Worm (Caenorhabditis elegans) whole organism, mixed stage, embryonic: ENCODE measurements around the gene ins-3.

ENCODE experiments used
- M03D4.4 ChIP-seq: sonication (generic microtip); optimal IDR thresholded peaks from 2 replicates; lab custom pipeline; 2017; ENCODE audit warnings: mild to moderate bottlenecking, missing genetic modification characterization, missing compliant biosample characterization
- blmp-1 ChIP-seq: fragments of 150-350 bp; optimal IDR thresholded peaks from 2 replicates; lab custom pipeline; 2014; ENCODE audit warnings: missing biosample characterization, missing genetic modification characterization
- ceh-43 ChIP-seq: fragments of 200-800 bp; sonication (Bioruptor generic); optimal IDR thresholded peaks from 2 replicates; lab custom pipeline; 2018; ENCODE audit warnings: mild to moderate bottlenecking, missing genetic modification characterization, moderate library complexity, missing compliant biosample characterization
- ceh-83 ChIP-seq: fragments of 200-800 bp; sonication (Bioruptor generic); optimal IDR thresholded peaks from 2 replicates; lab custom pipeline; 2018; ENCODE audit warnings: mild to moderate bottlenecking, missing genetic modification characterization, missing compliant biosample characterization
- ces-1 ChIP-seq: fragments of 150-350 bp; optimal IDR thresholded peaks from 2 replicates; lab custom pipeline; 2014; ENCODE audit warnings: missing biosample characterization, missing genetic modification reagents, missing genetic modification characterization
- cnd-1 ChIP-seq: fragments of 200-800 bp; sonication (Bioruptor generic); optimal IDR thresholded peaks from 2 replicates; lab custom pipeline; 2018; ENCODE audit warnings: mild to moderate bottlenecking, missing genetic modification characterization, missing compliant biosample characterization
- drap-1 ChIP-seq: fragments of 200-800 bp; sonication (Bioruptor generic); optimal IDR thresholded peaks from 3 replicates; lab custom pipeline; 2018; ENCODE audit warnings: mild to moderate bottlenecking, missing genetic modification characterization, missing compliant biosample characterization
- elt-1 ChIP-seq: sonication (generic microtip); optimal IDR thresholded peaks from 2 replicates; lab custom pipeline; 2017; ENCODE audit warnings: missing genetic modification characterization, mild to moderate bottlenecking, missing compliant biosample characterization, antibody characterized with exemption, moderate library complexity, borderline replicate concordance; ENCODE audit not compliant: insufficient read depth
- elt-3 ChIP-seq: fragments of 150-350 bp; optimal IDR thresholded peaks from 2 replicates; lab custom pipeline; 2014; ENCODE audit warnings: missing biosample characterization, missing genetic modification characterization
- flh-1 ChIP-seq: fragments of 200-800 bp; sonication (Bioruptor generic); optimal IDR thresholded peaks from 2 replicates; lab custom pipeline; 2018; ENCODE audit warnings: mild to moderate bottlenecking, missing genetic modification characterization, moderate library complexity, missing compliant biosample characterization
- ham-2 ChIP-seq: fragments of 200-800 bp; sonication (Bioruptor generic); optimal IDR thresholded peaks from 2 replicates; lab custom pipeline; 2018; ENCODE audit warnings: mild to moderate bottlenecking, missing genetic modification characterization, missing compliant biosample characterization
- hlh-1 ChIP-seq: fragments of 150-350 bp; optimal IDR thresholded peaks from 2 replicates; lab custom pipeline; 2014; ENCODE audit warnings: missing biosample characterization, missing genetic modification reagents, missing genetic modification characterization
- lin-13 ChIP-seq: fragments of 150-350 bp; optimal IDR thresholded peaks from 2 replicates; lab custom pipeline; 2014; ENCODE audit warnings: missing biosample characterization, missing genetic modification characterization
- lin-32 ChIP-seq: fragments of 200-800 bp; sonication (Bioruptor generic); optimal IDR thresholded peaks from 2 replicates; lab custom pipeline; 2018; ENCODE audit warnings: mild to moderate bottlenecking, missing genetic modification characterization, missing compliant biosample characterization
- lsy-2 ChIP-seq: fragments of 150-350 bp; optimal IDR thresholded peaks from 2 replicates; lab custom pipeline; 2014; ENCODE audit warnings: missing biosample characterization, missing genetic modification characterization
- mep-1 ChIP-seq: fragments of 150-350 bp; optimal IDR thresholded peaks from 2 replicates; lab custom pipeline; 2017; ENCODE audit warnings: missing biosample characterization, missing genetic modification reagents, missing genetic modification characterization, inconsistent platforms
- mls-2 ChIP-seq: sonication (generic microtip); optimal IDR thresholded peaks from 2 replicates; lab custom pipeline; 2016; ENCODE audit warnings: mild to moderate bottlenecking, missing genetic modification characterization, moderate library complexity, missing compliant biosample characterization
- nhr-12 ChIP-seq: fragments of 150-350 bp; optimal IDR thresholded peaks from 2 replicates; lab custom pipeline; 2014; ENCODE audit warnings: missing biosample characterization, missing genetic modification characterization
- nhr-2 ChIP-seq: fragments of 150-350 bp; optimal IDR thresholded peaks from 2 replicates; lab custom pipeline; 2014; ENCODE audit warnings: missing biosample characterization, missing genetic modification characterization
- nhr-237 ChIP-seq: fragments of 150-350 bp; optimal IDR thresholded peaks from 2 replicates; lab custom pipeline; 2014; ENCODE audit warnings: missing biosample characterization, missing genetic modification characterization
- nhr-76 ChIP-seq: sonication (generic microtip); optimal IDR thresholded peaks from 2 replicates; lab custom pipeline; 2017; ENCODE audit warnings: missing biosample characterization, missing genetic modification characterization
- pha-4 ChIP-seq: fragments of 150-350 bp; optimal IDR thresholded peaks from 2 replicates; lab custom pipeline; 2018; ENCODE audit warnings: missing biosample characterization, missing genetic modification reagents, missing genetic modification characterization
- sem-2 ChIP-seq: fragments of 200-800 bp; sonication (Bioruptor generic); optimal IDR thresholded peaks from 2 replicates; lab custom pipeline; 2018; ENCODE audit warnings: mild to moderate bottlenecking, missing genetic modification characterization, missing compliant biosample characterization
- snpc-4 ChIP-seq: fragments of 150-350 bp; optimal IDR thresholded peaks from 2 replicates; lab custom pipeline; 2014; ENCODE audit warnings: missing biosample characterization, missing genetic modification characterization
- sptf-1 ChIP-seq: sonication (generic microtip); optimal IDR thresholded peaks from 2 replicates; lab custom pipeline; 2017; ENCODE audit warnings: mild to moderate bottlenecking, missing genetic modification characterization, moderate library complexity, missing compliant biosample characterization
- tbx-8 ChIP-seq: fragments of 200-800 bp; sonication (Bioruptor generic); optimal IDR thresholded peaks from 2 replicates; lab custom pipeline; 2018; ENCODE audit warnings: mild to moderate bottlenecking, missing genetic modification characterization, moderate library complexity, missing compliant biosample characterization
- unc-120 ChIP-seq: sonication (generic microtip); optimal IDR thresholded peaks from 2 replicates; lab custom pipeline; 2017; ENCODE audit warnings: missing genetic modification characterization, missing compliant biosample characterization; ENCODE audit not compliant: poor library complexity, severe bottlenecking
- unc-39 ChIP-seq: fragments of 150-350 bp; optimal IDR thresholded peaks from 2 replicates; lab custom pipeline; 2014; ENCODE audit warnings: missing biosample characterization, missing genetic modification characterization
- unc-62 ChIP-seq: fragments of 150-350 bp; optimal IDR thresholded peaks from 2 replicates; lab custom pipeline; 2014; ENCODE audit warnings: missing biosample characterization, missing genetic modification reagents, missing genetic modification characterization
- zip-8 ChIP-seq: fragments of 150-350 bp; optimal IDR thresholded peaks from 2 replicates; lab custom pipeline; 2014; ENCODE audit warnings: missing biosample characterization, missing genetic modification characterization
- ztf-11 ChIP-seq: fragments of 150-350 bp; optimal IDR thresholded peaks from 2 replicates; lab custom pipeline; 2014; ENCODE audit warnings: missing biosample characterization, missing genetic modification characterization

The ins-3 gene

DNA sequence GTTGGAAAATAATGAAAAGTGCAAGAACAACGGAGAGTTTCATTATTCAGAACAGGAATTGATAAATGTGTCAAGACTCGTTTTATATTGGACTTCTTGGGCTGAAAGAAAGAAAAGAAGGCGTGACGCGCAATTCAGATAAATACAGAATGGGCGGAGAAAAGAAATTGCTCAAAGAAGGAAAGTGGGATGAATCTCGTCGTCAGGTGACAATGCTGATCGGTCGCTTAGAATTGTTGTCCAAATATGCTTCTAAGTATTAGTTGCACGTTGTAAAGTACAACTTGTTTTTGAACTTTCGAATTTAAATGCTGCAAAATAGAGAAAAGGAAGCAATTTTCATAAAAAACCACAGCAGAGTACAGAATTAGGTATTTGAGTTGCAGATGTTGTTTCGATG lies at the start of gene ins-3:
Gene ins-3, minus strand, starts transcription at position 101 of the 400 bp plus-strand sequence.
- no peak for TF ChIP-seq hlh-1 (tag; lab: Kevin White, UChicago)
- TF ChIP-seq nhr-2 = no peak
- TF ChIP-seq unc-62 (GFP tag; lab: Kevin White, UChicago) = no peak
- TF ChIP-seq ham-2 (GFP tag; lab: Kevin White, UChicago) = no peak
- no peak for TF ChIP-seq ceh-43
- TF ChIP-seq snpc-4 (tag; lab: Kevin White, UChicago) = no peak
- no peak for TF ChIP-seq elt-3 (tag; lab: Kevin White, UChicago)
- TF ChIP-seq sptf-1 (tag; lab: Kevin White, UChicago) = no peak
- TF ChIP-seq ceh-83 (GFP tag; lab: Kevin White, UChicago) = no peak
- TF ChIP-seq nhr-237 (tag; lab: Kevin White, UChicago) = no peak
- TF ChIP-seq lin-13 = no peak

DNA sequence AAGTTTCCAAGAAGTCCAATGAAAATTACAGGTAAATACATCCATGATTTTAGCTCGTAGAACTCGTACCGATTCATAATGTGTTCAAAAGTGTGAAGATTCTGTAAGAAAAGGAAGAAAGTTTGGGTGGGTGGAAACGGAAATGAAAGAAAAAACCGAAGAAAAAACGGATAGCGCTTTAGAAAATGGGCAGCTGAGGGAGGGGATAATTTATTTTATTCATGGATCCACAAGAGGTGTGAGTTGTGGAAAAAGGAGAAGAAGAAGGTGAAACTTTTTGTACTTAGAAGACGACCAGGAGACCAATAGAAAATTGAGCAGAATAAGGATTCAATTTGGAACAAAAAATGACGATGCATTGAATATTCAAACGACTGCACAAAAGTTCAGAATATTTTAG lies 40.5 kb upstream of the ins-3 start, which contains the start of gene frpr-16:
Gene frpr-16, minus strand, starts transcription at position 101 of the 400 bp plus-strand sequence.
- no peak for TF ChIP-seq ces-1
- TF ChIP-seq hlh-1 (tag; lab: Kevin White, UChicago) = no peak

DNA sequence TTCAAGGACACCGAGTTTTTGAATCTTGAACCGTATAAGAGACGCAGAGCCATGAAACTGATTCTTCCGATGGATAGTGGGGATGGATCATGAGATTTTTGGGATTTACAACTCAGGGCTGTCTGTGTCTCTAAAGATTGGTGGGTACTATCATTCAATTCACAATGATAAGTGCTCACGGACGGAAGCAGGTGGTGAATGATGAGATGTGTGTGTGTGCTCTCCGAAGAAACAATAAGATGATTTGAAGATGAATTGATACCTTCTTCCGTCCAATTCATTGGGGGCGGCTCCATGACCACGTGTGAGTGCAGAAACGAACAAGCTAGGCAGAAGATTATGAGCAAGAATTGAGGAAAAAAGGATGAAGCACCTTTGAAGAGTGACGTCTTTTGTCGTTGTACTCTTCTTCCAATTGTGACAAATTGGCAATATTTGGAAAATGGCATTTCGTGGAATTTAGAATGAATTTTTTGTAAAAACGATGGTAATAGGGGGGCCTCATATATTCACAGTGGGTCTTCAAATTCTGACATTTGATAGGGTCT lies 38.1 kb upstream of the ins-3 start:
- TF ChIP-seq unc-62 (GFP tag; lab: Kevin White, UChicago) (peak; percentile 80), unc-120 (tag; lab: Kevin White, UChicago) (peak; percentile 64), blmp-1 (no peak), hlh-1 (tag; lab: Kevin White, UChicago) (peak; percentile 36)

DNA sequence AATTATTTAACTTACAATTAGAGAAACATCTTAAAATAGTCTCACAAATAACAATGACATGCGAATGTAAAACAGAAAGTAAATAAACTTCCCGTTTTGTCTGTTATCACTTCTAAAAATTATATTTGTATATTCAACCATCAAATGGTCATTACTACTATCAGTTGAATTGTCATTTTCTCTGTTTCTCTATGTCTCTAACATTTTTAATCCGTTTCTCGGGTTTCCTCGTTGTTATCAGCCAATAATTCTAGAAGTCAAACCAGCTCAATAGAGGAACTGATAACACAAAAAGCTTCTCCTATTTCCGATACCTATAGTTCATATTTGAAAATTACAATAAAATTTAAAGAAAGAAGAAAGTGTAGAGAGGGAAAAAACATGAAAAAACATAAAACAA lies 36.1 kb upstream of the ins-3 start:
- TF ChIP-seq lsy-2 (tag; lab: Kevin White, UChicago) = no peak
- no peak for TF ChIP-seq lin-32
- no peak for TF ChIP-seq unc-120 (tag; lab: Kevin White, UChicago)
- no peak for TF ChIP-seq cnd-1 (tag; lab: Kevin White, UChicago)
- no peak for TF ChIP-seq ceh-43
- no peak for TF ChIP-seq elt-3 (tag; lab: Kevin White, UChicago)
- no peak for TF ChIP-seq pha-4 (tag; lab: Kevin White, UChicago)

DNA sequence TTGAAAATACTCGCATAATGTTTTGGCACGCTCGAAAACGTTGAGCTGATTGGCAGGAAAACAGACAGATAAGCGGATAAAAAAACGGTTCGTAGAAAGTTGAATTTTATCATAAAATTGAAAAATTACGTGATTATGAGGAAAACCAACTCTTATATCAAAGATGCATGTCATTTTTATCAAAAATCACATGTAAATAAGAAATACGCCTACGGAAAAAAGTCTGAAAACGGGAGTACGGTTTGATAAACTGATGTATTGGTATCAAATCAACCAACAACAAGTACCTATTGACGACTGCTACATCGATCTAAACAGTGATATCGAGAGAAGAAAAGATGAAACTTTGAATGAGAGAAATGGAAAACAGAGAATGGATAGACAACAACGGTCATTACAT lies 35.1 kb upstream of the ins-3 start:
- TF ChIP-seq mls-2 (tag; lab: Kevin White, UChicago) (no peak), nhr-76 (tag; lab: Kevin White, UChicago) (no peak), lin-32 (no peak), unc-39 (tag; lab: Kevin White, UChicago) (no peak), elt-1 (tag; lab: Kevin White, UChicago) (no peak), tbx-8 (GFP tag; lab: Kevin White, UChicago) (no peak), sptf-1 (tag; lab: Kevin White, UChicago) (no peak)
- TF ChIP-seq, all 35 proteins: peak for 0

DNA sequence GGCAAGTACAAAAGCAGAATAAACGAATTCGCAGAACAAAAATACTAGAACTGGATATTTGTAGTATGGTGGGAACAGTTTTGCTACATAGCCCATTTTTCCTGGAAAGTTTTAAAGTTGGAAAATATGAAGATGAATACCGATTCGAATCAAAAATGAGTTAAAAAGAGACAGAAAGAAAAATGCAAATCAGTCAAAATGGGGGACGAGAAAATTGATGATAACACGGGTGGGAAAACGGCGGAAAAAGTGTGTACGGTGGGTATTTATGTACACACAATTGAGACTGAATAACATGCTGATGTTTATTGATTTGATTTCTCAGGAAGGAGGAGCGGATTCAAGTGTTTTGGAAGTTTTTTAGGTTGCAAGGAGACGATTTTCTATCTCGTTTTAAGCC lies 34.3 kb upstream of the ins-3 start, which contains the start of gene R12C12.9:
Gene R12C12.9, minus strand, starts transcription at position 101 of the 400 bp plus-strand sequence.
- TF ChIP-seq blmp-1 (no peak), ceh-83 (GFP tag; lab: Kevin White, UChicago) (no peak), nhr-237 (tag; lab: Kevin White, UChicago) (no peak), pha-4 (tag; lab: Kevin White, UChicago) (no peak), unc-120 (tag; lab: Kevin White, UChicago) (no peak), nhr-76 (tag; lab: Kevin White, UChicago) (no peak), lsy-2 (tag; lab: Kevin White, UChicago) (no peak), zip-8 (no peak), lin-13 (no peak), drap-1 (GFP tag; lab: Kevin White, UChicago) (no peak), M03D4.4 (tag; lab: Kevin White, UChicago) (no peak), ztf-11 (tag; lab: Kevin White, UChicago) (no peak), snpc-4 (tag; lab: Kevin White, UChicago) (no peak), flh-1 (no peak), ces-1 (no peak), nhr-12 (no peak), sem-2 (no peak), mep-1 (tag; lab: Kevin White, UChicago) (no peak)
- TF ChIP-seq, all 35 proteins: peak for 0
